Fruit fly (Drosophila melanogaster): ENCODE results near the gene CG31269.

Gene CG31269

dm6 chr3R:17115668-17116067 is 11.3 kb upstream of the CG31269 start (continued):
- TF ChIP-seq CG4404 (GFP tag; IDR thresholded peaks at IDR 0.05) = no peak
- TF ChIP-seq dpn (GFP tag; optimal IDR thresholded peaks at IDR 0.05) = no peak
- TF ChIP-seq cas (GFP tag; IDR thresholded peaks at IDR 0.05) = no peak
- TF ChIP-seq chinmo (GFP tag; IDR thresholded peaks at IDR 0.05; ENCODE audit: partially characterized antibody) = no peak
- peak; percentile 20 for TF ChIP-seq CG1233 (GFP tag; optimal IDR thresholded peaks at IDR 0.05)
- TF ChIP-seq exex (tag; optimal IDR thresholded peaks at IDR 0.05) = peak; percentile 48
- TF ChIP-seq Doc3 (GFP tag; IDR thresholded peaks at IDR 0.05; ENCODE audit: partially characterized antibody) = no peak
- peak; percentile 25 for TF ChIP-seq CG11723 (GFP tag; optimal IDR thresholded peaks at IDR 0.05)
- TF ChIP-seq Drgx (GFP tag; IDR thresholded peaks at IDR 0.05) = no peak
- TF ChIP-seq slbo (GFP tag; IDR thresholded peaks at IDR 0.05) = no peak
- no peak for TF ChIP-seq CG17186 (GFP tag; optimal IDR thresholded peaks at IDR 0.05)
- no peak for TF ChIP-seq TFAM (GFP tag; optimal IDR thresholded peaks at IDR 0.05)
- TF ChIP-seq CG10274 (GFP tag; optimal IDR thresholded peaks at IDR 0.05) = no peak
- TF ChIP-seq CG9727 (GFP tag; optimal IDR thresholded peaks at IDR 0.05) = peak; percentile 21
- TF ChIP-seq h (optimal IDR thresholded peaks at IDR 0.05) = no peak
- no peak for TF ChIP-seq dati (GFP tag; IDR thresholded peaks at IDR 0.05)
- no peak for TF ChIP-seq br (optimal IDR thresholded peaks at IDR 0.05)
- no peak for TF ChIP-seq Nf-YB (GFP tag; optimal IDR thresholded peaks at IDR 0.05)
- TF ChIP-seq Myb (GFP tag; optimal IDR thresholded peaks at IDR 0.05) = no peak
- no peak for TF ChIP-seq CG7556 (GFP tag; optimal IDR thresholded peaks at IDR 0.05)
- no peak for TF ChIP-seq chn (GFP tag; optimal IDR thresholded peaks at IDR 0.05)
- no peak for TF ChIP-seq CG18262 (tag; optimal IDR thresholded peaks at IDR 0.05)
- no peak for TF ChIP-seq Jarid2 (GFP tag; optimal IDR thresholded peaks at IDR 0.05)
- TF ChIP-seq CG10147 (GFP tag; optimal IDR thresholded peaks at IDR 0.05) = peak; percentile 35
- TF ChIP-seq nerfin-2 (GFP tag; IDR thresholded peaks at IDR 0.05; ENCODE audit: partially characterized antibody) = no peak
- TF ChIP-seq lab (GFP tag; optimal IDR thresholded peaks at IDR 0.05) = peak; percentile 73
- TF ChIP-seq Ptx1 (GFP tag; IDR thresholded peaks at IDR 0.05) = no peak
- no peak for TF ChIP-seq ttk (GFP tag; IDR thresholded peaks at IDR 0.05)
- TF ChIP-seq Abd-B (GFP tag; optimal IDR thresholded peaks at IDR 0.05) = no peak
- TF ChIP-seq sr (GFP tag; IDR thresholded peaks at IDR 0.05) = no peak
- TF ChIP-seq kay (GFP tag; optimal IDR thresholded peaks at IDR 0.05) = no peak
- TF ChIP-seq Bgb (GFP tag; IDR thresholded peaks at IDR 0.05; ENCODE audit: partially characterized antibody) = no peak
- no peak for TF ChIP-seq Dref (GFP tag; IDR thresholded peaks at IDR 0.05)
- TF ChIP-seq CG31388 (GFP tag; optimal IDR thresholded peaks at IDR 0.05) = no peak
- no peak for TF ChIP-seq aop (GFP tag; IDR thresholded peaks at IDR 0.05)
- no peak for TF ChIP-seq her (GFP tag; optimal IDR thresholded peaks at IDR 0.05)
- TF ChIP-seq slou (GFP tag; optimal IDR thresholded peaks at IDR 0.05) = no peak
- TF ChIP-seq CG6854 (GFP tag; optimal IDR thresholded peaks at IDR 0.05) = peak; percentile 31
- no peak for TF ChIP-seq lilli (GFP tag; optimal IDR thresholded peaks at IDR 0.05)
- TF ChIP-seq Gsc (GFP tag; IDR thresholded peaks at IDR 0.05) = no peak
- TF ChIP-seq CG14710 (tag; optimal IDR thresholded peaks at IDR 0.05) = peak; percentile 39
- TF ChIP-seq NFAT (GFP tag; IDR thresholded peaks at IDR 0.05) = no peak
- no peak for TF ChIP-seq CG2199 (GFP tag; IDR thresholded peaks at IDR 0.05)
- no peak for TF ChIP-seq otp (GFP tag; IDR thresholded peaks at IDR 0.05)
- no peak for TF ChIP-seq org-1 (GFP tag; optimal IDR thresholded peaks at IDR 0.05)
- TF ChIP-seq lbe (GFP tag; optimal IDR thresholded peaks at IDR 0.05) = peak; percentile 45
- TF ChIP-seq jumu (GFP tag; optimal IDR thresholded peaks at IDR 0.05) = no peak
- no peak for TF ChIP-seq D19B (GFP tag; optimal IDR thresholded peaks at IDR 0.05)
- TF ChIP-seq CG14667 (GFP tag; IDR thresholded peaks at IDR 0.05) = no peak
- TF ChIP-seq MTF-1 (GFP tag; optimal IDR thresholded peaks at IDR 0.05; ENCODE audit: borderline replicate concordance) = peak; percentile 17
- peak; percentile 63 for TF ChIP-seq CG17568 (GFP tag; optimal IDR thresholded peaks at IDR 0.05)
- TF ChIP-seq gro (GFP tag; optimal IDR thresholded peaks at IDR 0.05) = no peak
- TF ChIP-seq Poxn (GFP tag; IDR thresholded peaks at IDR 0.05) = no peak

Data from whole organism, embryonic.